Comparison of ENCODE assay signal across 1 fruit fly cellular context in genomic region chr2L:7534917-7535316, dm6.
TF ChIP-seq lines count a peak whose summit lies in the region.

No protein-coding gene starts in this region.

TF ChIP-seq in whole organism, embryonic, 481 proteins besides CTCF, POLR2A, EP300 and RAD21 (continued from another document and continues in another):
- TF ChIP-seq bab2 (GFP tag; optimal IDR thresholded peaks at IDR 0.05; lab: Kevin White, UChicago) (peak; percentile 86), her (GFP tag; optimal IDR thresholded peaks at IDR 0.05; lab: Kevin White, UChicago) (peak; percentile 85), inv (GFP tag; IDR thresholded peaks at IDR 0.05; lab: Robert Waterston, UW; ENCODE audit: partially characterized antibody) (no peak), CG12219 (GFP tag; optimal IDR thresholded peaks at IDR 0.05; lab: Kevin White, UChicago) (peak; percentile 44), slp2 (GFP tag; optimal IDR thresholded peaks at IDR 0.05; lab: Kevin White, UChicago) (no peak), CG11085 (GFP tag; IDR thresholded peaks at IDR 0.05; lab: Robert Waterston, UW) (peak; percentile 80), CG15269 (tag; optimal IDR thresholded peaks at IDR 0.05; lab: Kevin White, UChicago) (peak; percentile 80), usp (GFP tag; optimal IDR thresholded peaks at IDR 0.05; lab: Kevin White, UChicago) (no peak), Hsf (GFP tag; optimal IDR thresholded peaks at IDR 0.05; lab: Kevin White, UChicago) (peak; percentile 88), sim (GFP tag; IDR thresholded peaks at IDR 0.05; lab: Robert Waterston, UW) (0 out of 2 replicates have a peak, but pooled peaks have one; percentile 25), toy (GFP tag; IDR thresholded peaks at IDR 0.05; lab: Robert Waterston, UW) (no peak), abd-A (tag; optimal IDR thresholded peaks at IDR 0.05; lab: Kevin White, UChicago) (no peak), gt (GFP tag; IDR thresholded peaks at IDR 0.05; lab: Robert Waterston, UW) (peak; percentile 19; the same call in 1 of the 2 replicates), luna (GFP tag; optimal IDR thresholded peaks at IDR 0.05; lab: Kevin White, UChicago) (peak; percentile 10), Doc3 (GFP tag; IDR thresholded peaks at IDR 0.05; lab: Robert Waterston, UW; ENCODE audit: partially characterized antibody) (no peak), Hmr (GFP tag; optimal IDR thresholded peaks at IDR 0.05; lab: Kevin White, UChicago) (peak; percentile 86), Aef1 (GFP tag; IDR thresholded peaks at IDR 0.05; lab: Robert Waterston, UW) (peak; percentile 72; the same call in 2 of the 3 replicates), pros (GFP tag; optimal IDR thresholded peaks at IDR 0.05; lab: Kevin White, UChicago) (no peak), Six4 (GFP tag; optimal IDR thresholded peaks at IDR 0.05; lab: Kevin White, UChicago) (peak; percentile 72), HHEX (GFP tag; optimal IDR thresholded peaks at IDR 0.05; lab: Kevin White, UChicago) (peak; percentile 82), sc (optimal IDR thresholded peaks at IDR 0.05; lab: Kevin White, UChicago) (no peak), sc (GFP tag; optimal IDR thresholded peaks at IDR 0.05; lab: Kevin White, UChicago) (peak; percentile 55), CG6683 (GFP tag; optimal IDR thresholded peaks at IDR 0.05; lab: Kevin White, UChicago) (peak; percentile 31), tap (tag; optimal IDR thresholded peaks at IDR 0.05; lab: Kevin White, UChicago) (peak; percentile 39), unpg (GFP tag; optimal IDR thresholded peaks at IDR 0.05; lab: Kevin White, UChicago) (peak; percentile 77), yki (optimal IDR thresholded peaks at IDR 0.05; lab: Kevin White, UChicago) (no peak), phol (tag; optimal IDR thresholded peaks at IDR 0.05; lab: Kevin White, UChicago) (peak; percentile 63), Atf-2 (GFP tag; optimal IDR thresholded peaks at IDR 0.05; lab: Kevin White, UChicago) (peak; percentile 74), tll (GFP tag; optimal IDR thresholded peaks at IDR 0.05; lab: Kevin White, UChicago) (no peak), ab (GFP tag; optimal IDR thresholded peaks at IDR 0.05; lab: Kevin White, UChicago) (peak; percentile 52), BtbVII (GFP tag; optimal IDR thresholded peaks at IDR 0.05; lab: Kevin White, UChicago) (peak; percentile 55), CG17912 (GFP tag; optimal IDR thresholded peaks at IDR 0.05; lab: Kevin White, UChicago) (peak; percentile 89), CG7556 (GFP tag; optimal IDR thresholded peaks at IDR 0.05; lab: Kevin White, UChicago) (peak; percentile 50), Neu2 (GFP tag; optimal IDR thresholded peaks at IDR 0.05; lab: Kevin White, UChicago; ENCODE audit: borderline replicate concordance) (peak; percentile 66), Chrac-16 (GFP tag; optimal IDR thresholded peaks at IDR 0.05; lab: Kevin White, UChicago) (peak; percentile 93), CG15696 (tag; optimal IDR thresholded peaks at IDR 0.05; lab: Kevin White, UChicago) (peak; percentile 84), dimm (GFP tag; IDR thresholded peaks at IDR 0.05; lab: Robert Waterston, UW) (no peak), salm (tag; optimal IDR thresholded peaks at IDR 0.05; lab: Kevin White, UChicago) (peak; percentile 14), CG32767 (GFP tag; IDR thresholded peaks at IDR 0.05; lab: Robert Waterston, UW) (peak; percentile 9; the same call in 1 of the 2 replicates), fu2 (GFP tag; optimal IDR thresholded peaks at IDR 0.05; lab: Kevin White, UChicago) (peak; percentile 42), CG3407 (GFP tag; optimal IDR thresholded peaks at IDR 0.05; lab: Kevin White, UChicago) (peak; percentile 60), CG15601 (tag; optimal IDR thresholded peaks at IDR 0.05; lab: Kevin White, UChicago) (peak; percentile 48), CG31224 (GFP tag; IDR thresholded peaks at IDR 0.05; lab: Robert Waterston, UW) (peak; percentile 20; the same call in 1 of the 2 replicates), MBD-R2 (GFP tag; IDR thresholded peaks at IDR 0.05; lab: Robert Waterston, UW) (no peak; the same call in 1 of the 2 replicates), CG15073 (GFP tag; optimal IDR thresholded peaks at IDR 0.05; lab: Kevin White, UChicago) (peak; percentile 24), Oli (tag; optimal IDR thresholded peaks at IDR 0.05; lab: Kevin White, UChicago) (peak; percentile 43), amos (GFP tag; IDR thresholded peaks at IDR 0.05; lab: Robert Waterston, UW; ENCODE audit: partially characterized antibody) (peak; percentile 31; the same call in 1 of the 2 replicates), hkb (optimal IDR thresholded peaks at IDR 0.05; lab: Kevin White, UChicago) (no peak), hkb (GFP tag; IDR thresholded peaks at IDR 0.05; lab: Robert Waterston, UW) (peak; percentile 69), CG5245 (GFP tag; optimal IDR thresholded peaks at IDR 0.05; lab: Kevin White, UChicago) (peak; percentile 93), grau (tag; optimal IDR thresholded peaks at IDR 0.05; lab: Kevin White, UChicago) (peak; percentile 76), bowl (GFP tag; IDR thresholded peaks at IDR 0.05; lab: Robert Waterston, UW) (no peak), NK7.1 (GFP tag; optimal IDR thresholded peaks at IDR 0.05; lab: Kevin White, UChicago) (peak; percentile 31), CG12942 (GFP tag; optimal IDR thresholded peaks at IDR 0.05; lab: Kevin White, UChicago) (peak; percentile 62), CG34376 (GFP tag; optimal IDR thresholded peaks at IDR 0.05; lab: Kevin White, UChicago) (peak; percentile 11), B-H2 (GFP tag; optimal IDR thresholded peaks at IDR 0.05; lab: Kevin White, UChicago) (peak; percentile 81), ham (GFP tag; IDR thresholded peaks at IDR 0.05; lab: Robert Waterston, UW) (no peak), Elba2 (GFP tag; optimal IDR thresholded peaks at IDR 0.05; lab: Kevin White, UChicago) (peak; percentile 72), Jarid2 (GFP tag; optimal IDR thresholded peaks at IDR 0.05; lab: Kevin White, UChicago) (peak; percentile 61), dmrt99B (tag; optimal IDR thresholded peaks at IDR 0.05; lab: Kevin White, UChicago) (peak; percentile 60), CG14014 (GFP tag; IDR thresholded peaks at IDR 0.05; lab: Robert Waterston, UW) (peak; percentile 77), ATbp (GFP tag; optimal IDR thresholded peaks at IDR 0.05; lab: Kevin White, UChicago) (peak; percentile 59), E2f2 (GFP tag; IDR thresholded peaks at IDR 0.05; lab: Robert Waterston, UW) (peak; percentile 40; the same call in 1 of the 2 replicates), tin (GFP tag; optimal IDR thresholded peaks at IDR 0.05; lab: Kevin White, UChicago) (peak; percentile 90), CG12155 (GFP tag; optimal IDR thresholded peaks at IDR 0.05; lab: Kevin White, UChicago) (peak; percentile 63), CG11247 (GFP tag; IDR thresholded peaks at IDR 0.05; lab: Robert Waterston, UW) (peak; percentile 91), wek (GFP tag; optimal IDR thresholded peaks at IDR 0.05; lab: Kevin White, UChicago) (peak; percentile 74), CG10321 (GFP tag; IDR thresholded peaks at IDR 0.05; lab: Robert Waterston, UW) (no peak), CG9932 (GFP tag; IDR thresholded peaks at IDR 0.05; lab: Robert Waterston, UW) (peak; percentile 84), crp (GFP tag; optimal IDR thresholded peaks at IDR 0.05; lab: Kevin White, UChicago) (no peak), org-1 (GFP tag; optimal IDR thresholded peaks at IDR 0.05; lab: Kevin White, UChicago) (peak; percentile 44), CG16815 (GFP tag; optimal IDR thresholded peaks at IDR 0.05; lab: Kevin White, UChicago) (peak; percentile 42), CG34224 (GFP tag; IDR thresholded peaks at IDR 0.05; lab: Robert Waterston, UW; ENCODE audit: partially characterized antibody) (no peak), CG7928 (GFP tag; optimal IDR thresholded peaks at IDR 0.05; lab: Kevin White, UChicago) (peak; percentile 17), Gug (GFP tag; IDR thresholded peaks at IDR 0.05; lab: Robert Waterston, UW) (peak; percentile 79), Gsc (GFP tag; IDR thresholded peaks at IDR 0.05; lab: Robert Waterston, UW) (no peak), CG6272 (GFP tag; IDR thresholded peaks at IDR 0.05; lab: Robert Waterston, UW) (peak; percentile 58), CG9817 (tag; optimal IDR thresholded peaks at IDR 0.05; lab: Kevin White, UChicago) (peak; percentile 82), bsh (GFP tag; optimal IDR thresholded peaks at IDR 0.05; lab: Kevin White, UChicago) (peak in 1 of 2 experiments; percentile 80), CG4820 (GFP tag; optimal IDR thresholded peaks at IDR 0.05; lab: Kevin White, UChicago) (peak; percentile 77), fd96Cb (tag; optimal IDR thresholded peaks at IDR 0.05; lab: Kevin White, UChicago) (peak; percentile 58), h (optimal IDR thresholded peaks at IDR 0.05; lab: Kevin White, UChicago) (no peak), CG13775 (GFP tag; optimal IDR thresholded peaks at IDR 0.05; lab: Kevin White, UChicago) (peak; percentile 32), HLH4C (GFP tag; IDR thresholded peaks at IDR 0.05; lab: Robert Waterston, UW; ENCODE audit: partially characterized antibody) (no peak), Hr39 (optimal IDR thresholded peaks at IDR 0.05; lab: Kevin White, UChicago) (no peak), Fer3 (tag; optimal IDR thresholded peaks at IDR 0.05; lab: Kevin White, UChicago) (peak; percentile 82), CG14860 (GFP tag; IDR thresholded peaks at IDR 0.05; lab: Robert Waterston, UW; ENCODE audit: partially characterized antibody) (no peak), sima (GFP tag; optimal IDR thresholded peaks at IDR 0.05; lab: Kevin White, UChicago) (no peak), Antp (GFP tag; optimal IDR thresholded peaks at IDR 0.05; lab: Kevin White, UChicago) (peak; percentile 81), stwl (tag; optimal IDR thresholded peaks at IDR 0.05; lab: Kevin White, UChicago) (peak; percentile 75), pan (optimal IDR thresholded peaks at IDR 0.05; lab: Kevin White, UChicago) (no peak), pan (GFP tag; optimal IDR thresholded peaks at IDR 0.05 in 1 of 2, IDR thresholded peaks at IDR 0.05 in 1 of 2) (peak in 1 of 2 experiments; percentile 85), CG14710 (tag; optimal IDR thresholded peaks at IDR 0.05; lab: Kevin White, UChicago) (peak; percentile 56), Kr (GFP tag; optimal IDR thresholded peaks at IDR 0.05; lab: Kevin White, UChicago) (no peak), CkIIα-i1 (GFP tag; IDR thresholded peaks at IDR 0.05; lab: Robert Waterston, UW) (no peak), Lhr (GFP tag; optimal IDR thresholded peaks at IDR 0.05; lab: Kevin White, UChicago) (peak; percentile 94), HLH54F (GFP tag; optimal IDR thresholded peaks at IDR 0.05; lab: Kevin White, UChicago) (peak; percentile 48), mam (GFP tag; optimal IDR thresholded peaks at IDR 0.05; lab: Kevin White, UChicago) (peak; percentile 77), Dip2 (GFP tag; IDR thresholded peaks at IDR 0.05; lab: Robert Waterston, UW) (no peak), odd (GFP tag; optimal IDR thresholded peaks at IDR 0.05; lab: Kevin White, UChicago) (peak; percentile 13), E2f1 (GFP tag; IDR thresholded peaks at IDR 0.05; lab: Robert Waterston, UW) (peak; percentile 82), zfh1 (GFP tag; IDR thresholded peaks at IDR 0.05; lab: Robert Waterston, UW) (peak; percentile 87), CG12659 (GFP tag; optimal IDR thresholded peaks at IDR 0.05; lab: Kevin White, UChicago) (peak; percentile 54), da (GFP tag; optimal IDR thresholded peaks at IDR 0.05; lab: Kevin White, UChicago) (peak; percentile 42), corto (GFP tag; optimal IDR thresholded peaks at IDR 0.05; lab: Kevin White, UChicago) (no peak), dan (GFP tag; IDR thresholded peaks at IDR 0.05; lab: Robert Waterston, UW) (no peak), CG12071 (GFP tag; optimal IDR thresholded peaks at IDR 0.05; lab: Kevin White, UChicago) (peak; percentile 72), gsb (GFP tag; IDR thresholded peaks at IDR 0.05; lab: Robert Waterston, UW) (peak; percentile 66), CG14441 (GFP tag; IDR thresholded peaks at IDR 0.05; lab: Robert Waterston, UW) (peak; percentile 77), CG15011 (GFP tag; optimal IDR thresholded peaks at IDR 0.05; lab: Kevin White, UChicago) (peak; percentile 2), PHDP (tag; optimal IDR thresholded peaks at IDR 0.05; lab: Kevin White, UChicago) (peak; percentile 72), CG14050 (GFP tag; IDR thresholded peaks at IDR 0.05; lab: Robert Waterston, UW) (peak; percentile 26; the same call in 2 of the 3 replicates), CG18619 (GFP tag; optimal IDR thresholded peaks at IDR 0.05; lab: Kevin White, UChicago) (peak; percentile 63), CG11093 (GFP tag; IDR thresholded peaks at IDR 0.05; lab: Robert Waterston, UW) (no peak), Xrp1 (GFP tag; IDR thresholded peaks at IDR 0.05; lab: Robert Waterston, UW) (peak; percentile 62), wor (GFP tag; IDR thresholded peaks at IDR 0.05; lab: Robert Waterston, UW) (peak; percentile 35; the same call in 1 of the 2 replicates), Nf-YB (GFP tag; optimal IDR thresholded peaks at IDR 0.05; lab: Kevin White, UChicago) (peak; percentile 27), nau (GFP tag; optimal IDR thresholded peaks at IDR 0.05; lab: Kevin White, UChicago) (peak; percentile 66), CG16863 (GFP tag; optimal IDR thresholded peaks at IDR 0.05; lab: Kevin White, UChicago) (peak; percentile 82), sens (GFP tag; lab: Kevin White, UChicago) (peak; percentile 56), nom (GFP tag; optimal IDR thresholded peaks at IDR 0.05; lab: Kevin White, UChicago) (peak; percentile 58), CG31388 (GFP tag; optimal IDR thresholded peaks at IDR 0.05; lab: Kevin White, UChicago) (peak; percentile 79), CG2120 (GFP tag; optimal IDR thresholded peaks at IDR 0.05; lab: Kevin White, UChicago) (peak; percentile 77), CG4730 (GFP tag; IDR thresholded peaks at IDR 0.05; lab: Robert Waterston, UW) (peak; percentile 77), CG3065 (GFP tag; optimal IDR thresholded peaks at IDR 0.05; lab: Kevin White, UChicago) (peak; percentile 70), rib (GFP tag; IDR thresholded peaks at IDR 0.05; lab: Robert Waterston, UW) (no peak), Tbp (GFP tag; optimal IDR thresholded peaks at IDR 0.05; lab: Kevin White, UChicago) (no peak), mld (GFP tag; IDR thresholded peaks at IDR 0.05; lab: Robert Waterston, UW; ENCODE audit: partially characterized antibody) (no peak), emc (GFP tag; optimal IDR thresholded peaks at IDR 0.05; lab: Kevin White, UChicago) (peak; percentile 17), danr (GFP tag; IDR thresholded peaks at IDR 0.05; lab: Robert Waterston, UW) (peak; percentile 58), gsb-n (tag; optimal IDR thresholded peaks at IDR 0.05; lab: Kevin White, UChicago) (peak; percentile 14)
